Worm (Caenorhabditis elegans): ENCODE results near the gene try-9.

ce11 chrII:4378195-4378594, 10.2 kb downstream of the try-9 start, which contains the start of gene B0286.1:
- TF ChIP-seq blmp-1 (tag; optimal IDR thresholded peaks at IDR 0.05; ENCODE audit: insufficient read depth) (no peak), ztf-11 (tag; optimal IDR thresholded peaks at IDR 0.05) (no peak), elt-3 (tag; optimal IDR thresholded peaks at IDR 0.05) (no peak), zag-1 (tag; optimal IDR thresholded peaks at IDR 0.05) (no peak), ceh-82 (tag; optimal IDR thresholded peaks at IDR 0.05) (no peak), ama-1 (optimal IDR thresholded peaks at IDR 0.05) (no peak), elt-1 (tag; optimal IDR thresholded peaks at IDR 0.05) (no peak), alr-1 (tag; optimal IDR thresholded peaks at IDR 0.05) (no peak), nhr-77 (tag; optimal IDR thresholded peaks at IDR 0.05) (no peak)

All from whole organism, L2 larva.